Fruit fly (Drosophila melanogaster) whole organism, embryonic: ENCODE results near the gene PNPase.

Experiments
- CG10959 ChIP-seq: fragments of 200-800 bp; sonication (Bioruptor generic); IDR thresholded peaks from 2 replicates; pipeline ENCODE4 v1.3.6; 2022; ENCODE audit warnings: missing biosample characterization, missing genetic modification characterization
- CG11085 ChIP-seq: fragments of 200-800 bp; sonication (Bioruptor generic); IDR thresholded peaks from 2 replicates; pipeline ENCODE4 v1.3.6; 2022; ENCODE audit warnings: missing biosample characterization, missing genetic modification characterization
- CG11093 ChIP-seq: fragments of 200-800 bp; sonication (Bioruptor generic); IDR thresholded peaks from 3 replicates; pipeline ENCODE4 v1.3.6; 2022; ENCODE audit warnings: missing biosample characterization, missing genetic modification characterization
- CG12236 ChIP-seq: fragments of 200-800 bp; sonication (Bioruptor generic); optimal IDR thresholded peaks from 2 replicates; lab custom pipeline; 2016; ENCODE audit warnings: missing biosample characterization, missing genetic modification characterization
- CG13624 ChIP-seq: fragments of 200-800 bp; sonication (Bioruptor generic); optimal IDR thresholded peaks from 2 replicates; lab custom pipeline; 2016; ENCODE audit warnings: missing biosample characterization, missing genetic modification characterization
- CG14965 ChIP-seq: fragments of 200-800 bp; sonication (Bioruptor generic); optimal IDR thresholded peaks from 2 replicates; lab custom pipeline; 2016; ENCODE audit warnings: missing biosample characterization, missing genetic modification characterization, borderline replicate concordance
- CG1603 ChIP-seq: fragments of 200-800 bp; sonication (Bioruptor generic); optimal IDR thresholded peaks from 2 replicates; lab custom pipeline; 2019; ENCODE audit warnings: missing biosample characterization, mild to moderate bottlenecking, missing genetic modification characterization, moderate library complexity
- CG1647 ChIP-seq: fragments of 200-800 bp; sonication (Bioruptor generic); optimal IDR thresholded peaks from 3 replicates; lab custom pipeline; 2016; ENCODE audit warnings: missing biosample characterization, missing genetic modification characterization
- CG16863 ChIP-seq: fragments of 200-800 bp; sonication (Bioruptor generic); optimal IDR thresholded peaks from 3 replicates; lab custom pipeline; 2016; ENCODE audit warnings: missing biosample characterization, missing genetic modification characterization
- CG17802 ChIP-seq: fragments of 200-800 bp; sonication (Bioruptor generic); optimal IDR thresholded peaks from 2 replicates; lab custom pipeline; 2018; ENCODE audit warnings: missing biosample characterization, mild to moderate bottlenecking, missing genetic modification characterization, moderate library complexity
- CG17829 ChIP-seq: fragments of 200-800 bp; optimal IDR thresholded peaks from 2 replicates; lab custom pipeline; 2019; ENCODE audit warnings: missing biosample characterization, mild to moderate bottlenecking, missing genetic modification characterization, moderate library complexity
- CG1792 ChIP-seq: fragments of 200-800 bp; sonication (Bioruptor generic); optimal IDR thresholded peaks from 2 replicates; lab custom pipeline; 2016; ENCODE audit warnings: missing biosample characterization, missing genetic modification characterization
- CG18599 ChIP-seq: fragments of 200-800 bp; sonication (Bioruptor generic); optimal IDR thresholded peaks from 3 replicates; lab custom pipeline; 2017; ENCODE audit warnings: missing biosample characterization, missing genetic modification characterization, mild to moderate bottlenecking, moderate library complexity, missing genetic modification reagents
- CG30403 ChIP-seq: fragments of 200-800 bp; sonication (Bioruptor generic); optimal IDR thresholded peaks from 3 replicates; lab custom pipeline; 2016; ENCODE audit warnings: missing biosample characterization, missing genetic modification characterization
- CG33213 ChIP-seq: fragments of 200-800 bp; sonication (Bioruptor generic); optimal IDR thresholded peaks from 3 replicates; lab custom pipeline; 2016; ENCODE audit warnings: missing biosample characterization, missing genetic modification characterization
- CG42726 ChIP-seq: fragments of 200-800 bp; sonication (Bioruptor generic); IDR thresholded peaks from 2 replicates; pipeline ENCODE4 v1.3.6; 2022; ENCODE audit warnings: missing biosample characterization, missing genetic modification characterization; ENCODE audit not compliant: partially characterized antibody
- CG6689 ChIP-seq: fragments of 200-800 bp; sonication (Bioruptor generic); IDR thresholded peaks from 2 replicates; pipeline ENCODE4 v1.3.6; 2022; ENCODE audit warnings: missing biosample characterization, missing genetic modification characterization
- CG6791 ChIP-seq: fragments of 200-800 bp; sonication (Bioruptor generic); IDR thresholded peaks from 3 replicates; pipeline ENCODE4 v1.3.6; 2022; ENCODE audit warnings: missing biosample characterization, missing genetic modification characterization; ENCODE audit not compliant: partially characterized antibody
- CG6854 ChIP-seq: fragments of 200-800 bp; sonication (Bioruptor generic); optimal IDR thresholded peaks from 3 replicates; lab custom pipeline; 2017; ENCODE audit warnings: missing biosample characterization, mild to moderate bottlenecking, missing genetic modification characterization
- CG7372 ChIP-seq: fragments of 200-800 bp; sonication (Bioruptor generic); IDR thresholded peaks from 2 replicates; pipeline ENCODE4 v1.3.6; 2022; ENCODE audit warnings: missing biosample characterization, missing genetic modification characterization
- CG8765 ChIP-seq: fragments of 200-800 bp; sonication (Bioruptor generic); IDR thresholded peaks from 2 replicates; pipeline ENCODE4 v1.3.6; 2022; ENCODE audit warnings: missing biosample characterization, missing genetic modification characterization
- Dip2 ChIP-seq: fragments of 200-800 bp; sonication (Bioruptor generic); IDR thresholded peaks from 2 replicates; pipeline ENCODE4 v1.3.6; 2022; ENCODE audit warnings: missing biosample characterization, missing genetic modification characterization
- Ets97D ChIP-seq: fragments of 200-800 bp; sonication (Bioruptor generic); optimal IDR thresholded peaks from 3 replicates; lab custom pipeline; 2016; ENCODE audit warnings: missing biosample characterization, missing genetic modification characterization
- HLH4C ChIP-seq: fragments of 200-800 bp; sonication (Bioruptor generic); IDR thresholded peaks from 3 replicates; pipeline ENCODE4 v1.3.6; 2022; ENCODE audit warnings: missing biosample characterization, missing genetic modification characterization; ENCODE audit not compliant: partially characterized antibody
- Hand ChIP-seq: fragments of 200-800 bp; sonication (Bioruptor generic); optimal IDR thresholded peaks from 2 replicates; lab custom pipeline; 2017; ENCODE audit warnings: mild to moderate bottlenecking, missing biosample characterization, missing genetic modification reagents, missing genetic modification characterization
- Lhr ChIP-seq: fragments of 200-800 bp; sonication (Bioruptor generic); optimal IDR thresholded peaks from 3 replicates; lab custom pipeline; 2017; ENCODE audit warnings: mild to moderate bottlenecking, missing biosample characterization, missing genetic modification reagents, missing genetic modification characterization
- MTF-1 ChIP-seq: fragments of 200-800 bp; sonication (Bioruptor generic); optimal IDR thresholded peaks from 2 replicates; lab custom pipeline; 2018; ENCODE audit warnings: missing biosample characterization, mild to moderate bottlenecking, missing genetic modification characterization, borderline replicate concordance
- Poxn ChIP-seq: fragments of 200-800 bp; sonication (Bioruptor generic); IDR thresholded peaks from 2 replicates; pipeline ENCODE4 v1.3.6; 2022; ENCODE audit warnings: missing biosample characterization, missing genetic modification characterization
- Ptx1 ChIP-seq: fragments of 200-800 bp; sonication (Bioruptor generic); IDR thresholded peaks from 2 replicates; pipeline ENCODE4 v1.3.6; 2022; ENCODE audit warnings: missing biosample characterization, missing genetic modification characterization
- Ravus ChIP-seq: fragments of 200-800 bp; sonication (Bioruptor generic); IDR thresholded peaks from 2 replicates; pipeline ENCODE4 v1.3.6; 2022; ENCODE audit warnings: missing biosample characterization, missing genetic modification characterization
- Scr ChIP-seq: fragments of 200-800 bp; sonication (Bioruptor generic); IDR thresholded peaks from 2 replicates; pipeline ENCODE4 v1.3.6; 2022; ENCODE audit warnings: missing biosample characterization, missing genetic modification characterization; ENCODE audit not compliant: partially characterized antibody
- Ssrp ChIP-seq: fragments of 200-800 bp; sonication (Bioruptor generic); optimal IDR thresholded peaks from 2 replicates; lab custom pipeline; 2018; ENCODE audit warnings: missing biosample characterization, mild to moderate bottlenecking, missing genetic modification characterization, moderate library complexity
- Stat92E ChIP-seq, 3 experiments: fragments of >200 bp in 2 of 3; fragments of 200-800 bp in 1 of 3; sonication (Bioruptor generic) in 1 of 3; optimal IDR thresholded peaks; 2 replicates each; lab custom pipeline; 2017 to 2019; ENCODE audit warnings: missing biosample characterization in 3 of 3, missing genetic modification characterization in 3 of 3, mild to moderate bottlenecking in 1 of 3, moderate library complexity in 1 of 3
- aop ChIP-seq: fragments of 200-800 bp; sonication (Bioruptor generic); IDR thresholded peaks from 2 replicates; pipeline ENCODE4 v1.3.6; 2022; ENCODE audit warnings: missing biosample characterization, missing genetic modification characterization
- ap ChIP-seq: fragments of 200-800 bp; sonication (Bioruptor generic); IDR thresholded peaks from 2 replicates; pipeline ENCODE4 v1.3.6; 2022; ENCODE audit warnings: missing biosample characterization, missing genetic modification characterization
- ara ChIP-seq: fragments of 200-800 bp; sonication (Bioruptor generic); IDR thresholded peaks from 2 replicates; pipeline ENCODE4 v1.3.6; 2022; ENCODE audit warnings: missing biosample characterization, missing genetic modification characterization
- corto ChIP-seq: fragments of 200-800 bp; sonication (Bioruptor generic); optimal IDR thresholded peaks from 2 replicates; lab custom pipeline; 2016; ENCODE audit warnings: missing biosample characterization, mild to moderate bottlenecking, missing genetic modification characterization, moderate library complexity
- esg ChIP-seq: fragments of 200-800 bp; sonication (Bioruptor generic); conservative IDR thresholded peaks from 2 replicates; pipeline ENCODE4 v1.3.6; 2022; ENCODE audit warnings: missing biosample characterization, missing genetic modification characterization
- eve ChIP-seq, 2 experiments: fragments of >200 bp; optimal IDR thresholded peaks; 2 replicates each; lab custom pipeline; 2017; ENCODE audit warnings: missing biosample characterization in 2 of 2, missing genetic modification characterization in 2 of 2
- gem ChIP-seq: fragments of 200-800 bp; sonication (Bioruptor generic); optimal IDR thresholded peaks from 2 replicates; lab custom pipeline; 2019; ENCODE audit warnings: missing biosample characterization, mild to moderate bottlenecking, missing genetic modification characterization, moderate library complexity
- gfzf ChIP-seq: fragments of 200-800 bp; sonication (Bioruptor generic); optimal IDR thresholded peaks from 2 replicates; lab custom pipeline; 2016; ENCODE audit warnings: missing biosample characterization, mild to moderate bottlenecking, missing genetic modification characterization, moderate library complexity
- hbn ChIP-seq: fragments of 200-800 bp; sonication (Bioruptor generic); IDR thresholded peaks from 2 replicates; pipeline ENCODE4 v1.3.6; 2022; ENCODE audit warnings: missing biosample characterization, missing genetic modification characterization; ENCODE audit not compliant: partially characterized antibody
- jing ChIP-seq: fragments of 200-800 bp; sonication (Bioruptor generic); optimal IDR thresholded peaks from 2 replicates; lab custom pipeline; 2018; ENCODE audit warnings: missing biosample characterization, mild to moderate bottlenecking, missing genetic modification characterization
- otp ChIP-seq: fragments of 200-800 bp; sonication (Bioruptor generic); IDR thresholded peaks from 3 replicates; pipeline ENCODE4, ENCODE4 v1.3.6; 2022; ENCODE audit warnings: missing biosample characterization, missing genetic modification characterization
- pfk ChIP-seq: fragments of 200-800 bp; sonication (Bioruptor generic); optimal IDR thresholded peaks from 2 replicates; lab custom pipeline; 2018; ENCODE audit warnings: missing biosample characterization, mild to moderate bottlenecking, missing genetic modification characterization, moderate library complexity
- slbo ChIP-seq: fragments of 200-800 bp; sonication (Bioruptor generic); IDR thresholded peaks from 2 replicates; pipeline ENCODE4 v1.3.6; 2022; ENCODE audit warnings: missing biosample characterization, missing genetic modification characterization
- unpg ChIP-seq: fragments of 200-800 bp; sonication (Bioruptor generic); optimal IDR thresholded peaks from 3 replicates; lab custom pipeline; 2018; ENCODE audit warnings: missing biosample characterization, mild to moderate bottlenecking, missing genetic modification characterization, moderate library complexity
- vfl ChIP-seq: fragments of 200-800 bp; sonication (Bioruptor generic); optimal IDR thresholded peaks from 2 replicates; lab custom pipeline; 2016; ENCODE audit warnings: missing biosample characterization, missing genetic modification characterization
- zf30C ChIP-seq: fragments of 200-800 bp; sonication (Bioruptor generic); optimal IDR thresholded peaks from 3 replicates; lab custom pipeline; 2018; ENCODE audit warnings: missing biosample characterization, mild to moderate bottlenecking, missing genetic modification characterization

PNPase gene

DNA sequence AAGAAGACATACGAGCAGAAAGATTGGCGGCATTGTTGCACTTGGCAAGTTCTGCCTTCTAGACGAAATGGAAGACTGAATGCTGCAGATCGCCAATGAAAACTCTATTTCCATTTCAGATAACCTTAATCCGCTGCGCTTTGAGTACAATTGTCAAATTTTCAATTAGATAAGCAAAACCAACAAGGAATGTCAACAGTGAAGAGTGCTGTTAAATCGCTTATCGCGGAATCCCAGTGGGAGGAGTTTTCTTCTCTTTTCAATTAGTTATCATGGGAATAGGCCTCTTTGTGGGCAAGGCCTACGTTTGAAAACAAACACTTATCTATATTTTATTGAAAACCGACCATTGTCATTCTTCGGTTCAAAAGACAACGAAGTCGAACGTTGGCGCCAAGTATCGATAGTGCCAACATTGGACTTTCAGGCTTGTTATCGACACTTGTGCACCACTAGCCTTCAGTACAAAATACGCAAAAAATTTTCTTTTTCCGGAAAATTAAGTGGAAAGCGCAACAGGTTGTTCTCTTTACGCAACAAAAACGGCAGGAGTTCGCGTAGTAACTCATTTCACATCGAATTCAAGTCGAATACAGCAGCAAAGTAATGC lies 9.9 kb downstream of the PNPase start, which contains the start of the genes Ugt35D1 and Gcn2 (continued):
- no peak for TF ChIP-seq gfzf (GFP tag; lab: Kevin White, UChicago)
- no peak for TF ChIP-seq unpg (GFP tag; lab: Kevin White, UChicago)
- TF ChIP-seq jing (GFP tag; lab: Kevin White, UChicago): no peak
- TF ChIP-seq Poxn (GFP tag; lab: Robert Waterston, UW): no peak
- no peak for TF ChIP-seq CG8765
- no peak for TF ChIP-seq slbo (GFP tag; lab: Robert Waterston, UW)
- no peak for TF ChIP-seq CG1603 (tag; lab: Kevin White, UChicago)
- peak; percentile 76 for TF ChIP-seq CG1792 (GFP tag; lab: Kevin White, UChicago)
- TF ChIP-seq CG33213: no peak
- peak; percentile 74 for TF ChIP-seq Scr (GFP tag; lab: Robert Waterston, UW)
- peak; percentile 57 for TF ChIP-seq Lhr (GFP tag; lab: Kevin White, UChicago)
- TF ChIP-seq zf30C: no peak
- no peak for TF ChIP-seq esg
- TF ChIP-seq corto (GFP tag; lab: Kevin White, UChicago): no peak
- no peak for TF ChIP-seq ap (GFP tag; lab: Robert Waterston, UW)
- TF ChIP-seq Ssrp (tag; lab: Kevin White, UChicago): no peak
- TF ChIP-seq Ravus (GFP tag; lab: Robert Waterston, UW): no peak
- peak; percentile 53; the same call in 2 of the 3 replicates for TF ChIP-seq HLH4C
- peak; percentile 12 for TF ChIP-seq CG14965 (GFP tag; lab: Kevin White, UChicago)
- 0 out of 2 replicates have a peak, but pooled peaks have one; percentile 20 for TF ChIP-seq CG42726 (GFP tag; lab: Robert Waterston, UW)
- no peak for TF ChIP-seq CG6854
- TF ChIP-seq gem: no peak
- no peak for TF ChIP-seq CG30403
- TF ChIP-seq CG18599 (GFP tag; lab: Kevin White, UChicago): peak; percentile 1
- TF ChIP-seq CG6791 (GFP tag; lab: Robert Waterston, UW): peak; percentile 9; the same call in 1 of the 3 replicates
- peak; percentile 2 for TF ChIP-seq CG13624 (GFP tag; lab: Kevin White, UChicago)
- no peak for TF ChIP-seq Stat92E (GFP tag; optimal IDR thresholded peaks at IDR 0.05; lab: Kevin White, UChicago)
- TF ChIP-seq aop: no peak
- no peak for TF ChIP-seq vfl (GFP tag; lab: Kevin White, UChicago)
- TF ChIP-seq MTF-1 (GFP tag; lab: Kevin White, UChicago): peak; percentile 82
- no peak for TF ChIP-seq Ptx1 (GFP tag; lab: Robert Waterston, UW)
- TF ChIP-seq Ets97D (GFP tag; lab: Kevin White, UChicago): peak; percentile 50
- TF ChIP-seq CG17829 (tag; lab: Kevin White, UChicago): no peak
- no peak for TF ChIP-seq eve (GFP tag; optimal IDR thresholded peaks at IDR 0.05; lab: Kevin White, UChicago)
- no peak for TF ChIP-seq CG7372 (GFP tag; lab: Robert Waterston, UW)
- peak; percentile 37; the same call in 1 of the 3 replicates for TF ChIP-seq CG11093 (GFP tag; lab: Robert Waterston, UW)
- peak; percentile 25 for TF ChIP-seq CG12236 (GFP tag; lab: Kevin White, UChicago)
- peak; percentile 51 for TF ChIP-seq CG16863
- no peak for TF ChIP-seq CG17802
- TF ChIP-seq CG11085 (GFP tag; lab: Robert Waterston, UW): no peak
- TF ChIP-seq CG1647 (GFP tag; lab: Kevin White, UChicago): peak; percentile 51
- TF ChIP-seq CG10959: peak; percentile 32; the same call in 1 of the 2 replicates
- TF ChIP-seq ara (GFP tag; lab: Robert Waterston, UW): peak; percentile 84
- TF ChIP-seq Dip2 (GFP tag; lab: Robert Waterston, UW): no peak
- peak; percentile 57 for TF ChIP-seq hbn
- TF ChIP-seq pfk (GFP tag; lab: Kevin White, UChicago): no peak
- TF ChIP-seq Hand: no peak
- no peak for TF ChIP-seq CG6689 (GFP tag; lab: Robert Waterston, UW)
- TF ChIP-seq otp (GFP tag; lab: Robert Waterston, UW): peak; percentile 70; the same call in 2 of the 3 replicates
